Worm (Caenorhabditis elegans): ENCODE measurements around the gene damt-1.

DNA sequence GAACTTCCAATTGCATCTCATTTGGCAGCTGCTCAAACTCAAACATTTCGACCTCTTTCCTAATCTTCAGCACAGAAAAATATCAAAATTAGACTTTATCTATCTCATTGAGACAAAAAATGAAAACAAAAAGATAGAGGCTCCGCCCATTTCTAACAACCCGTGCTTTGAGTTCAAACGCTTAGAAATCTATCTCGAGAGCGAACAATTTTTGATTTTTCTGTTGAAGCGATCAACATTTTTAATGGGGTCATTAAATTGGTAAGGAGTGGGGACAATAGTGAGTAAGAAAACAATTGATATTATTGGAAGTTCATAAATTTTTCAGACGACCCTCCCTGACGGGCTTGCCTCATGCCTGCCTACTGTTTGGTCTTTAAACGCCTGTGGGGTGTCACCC is 21.1 kb upstream of the damt-1 start, which contains the start of the genes C25H3.10 and C25H3.1:
- TF ChIP-seq W03F9.2 (tag; optimal IDR thresholded peaks at IDR 0.05), result no peak
- no peak for TF ChIP-seq him-1 (tag; optimal IDR thresholded peaks at IDR 0.05)
